Worm (Caenorhabditis elegans): ENCODE results near the gene Y6E2A.5.

ce11 chrV:15668870-15669269 lies 49.6 kb downstream of the Y6E2A.5 start, which contains the start of gene K06B4.4:
- TF ChIP-seq nhr-102 (tag; optimal IDR thresholded peaks at IDR 0.05) (no peak), lin-13 (GFP tag; optimal IDR thresholded peaks at IDR 0.05) (no peak), ceh-32 (tag; optimal IDR thresholded peaks at IDR 0.05; ENCODE audit: poor library complexity) (no peak), hlh-30 (tag; optimal IDR thresholded peaks at IDR 0.05; ENCODE audit: insufficient read depth) (no peak), skn-1 (tag; optimal IDR thresholded peaks at IDR 0.05) (no peak), fos-1 (tag; optimal IDR thresholded peaks at IDR 0.05) (no peak), lin-15B (tag; optimal IDR thresholded peaks at IDR 0.05) (no peak), ctbp-1 (GFP tag; IDR thresholded peaks at IDR 0.05) (no peak), nhr-111 (GFP tag; optimal IDR thresholded peaks at IDR 0.05) (no peak), dmd-6 (GFP tag; IDR thresholded peaks at IDR 0.05) (no peak), egl-27 (tag; optimal IDR thresholded peaks at IDR 0.05) (no peak), zfp-2 (tag; optimal IDR thresholded peaks at IDR 0.05) (no peak)
